Fruit fly (Drosophila melanogaster) whole organism, pupa: ENCODE results near the gene CG32409.

Experiments used
- CG10348 ChIP-seq: fragments of 200-800 bp; sonication (Bioruptor generic); IDR thresholded peaks from 2 replicates; pipeline ENCODE4 v1.3.6; 2022; ENCODE audit warnings: missing biosample characterization, missing genetic modification characterization
- CG12605 ChIP-seq: fragments of 200-800 bp; sonication (Bioruptor generic); IDR thresholded peaks from 2 replicates; pipeline ENCODE4 v1.3.6; 2022; ENCODE audit warnings: missing biosample characterization, missing genetic modification characterization
- CG13204 ChIP-seq: fragments of 200-800 bp; sonication (Bioruptor generic); optimal IDR thresholded peaks from 2 replicates; lab custom pipeline; 2018; ENCODE audit warnings: missing biosample characterization, mild to moderate bottlenecking, missing genetic modification characterization, moderate library complexity
- CG14655 ChIP-seq: fragments of 200-800 bp; sonication (Bioruptor generic); optimal IDR thresholded peaks from 3 replicates; lab custom pipeline; 2017; ENCODE audit warnings: mild to moderate bottlenecking, missing biosample characterization, missing genetic modification reagents, missing genetic modification characterization
- CG15710 ChIP-seq: fragments of 200-800 bp; sonication (Bioruptor generic); optimal IDR thresholded peaks from 2 replicates; lab custom pipeline; 2018; ENCODE audit warnings: missing biosample characterization, mild to moderate bottlenecking, missing genetic modification characterization, moderate library complexity
- CG17806 ChIP-seq: fragments of 200-800 bp; sonication (Bioruptor generic); optimal IDR thresholded peaks from 2 replicates; lab custom pipeline; 2018; ENCODE audit warnings: missing biosample characterization, mild to moderate bottlenecking, missing genetic modification characterization, moderate library complexity
- CG32121 ChIP-seq: fragments of 200-800 bp; sonication (Bioruptor generic); IDR thresholded peaks from 2 replicates; pipeline ENCODE4 v1.3.6; 2022; ENCODE audit warnings: missing biosample characterization, missing genetic modification characterization
- CG34367 ChIP-seq: fragments of 200-800 bp; sonication (Bioruptor generic); optimal IDR thresholded peaks from 2 replicates; lab custom pipeline; 2018; ENCODE audit warnings: missing biosample characterization, mild to moderate bottlenecking, missing genetic modification characterization
- CG4496 ChIP-seq: fragments of 200-800 bp; sonication (Bioruptor generic); IDR thresholded peaks from 3 replicates; pipeline ENCODE4 v1.3.6; 2022; ENCODE audit warnings: missing biosample characterization, missing genetic modification characterization
- CG8159 ChIP-seq: fragments of 200-800 bp; sonication (Bioruptor generic); optimal IDR thresholded peaks from 3 replicates; lab custom pipeline; 2018; ENCODE audit warnings: missing biosample characterization, mild to moderate bottlenecking, missing genetic modification characterization, moderate library complexity
- CG8301 ChIP-seq: fragments of 200-800 bp; sonication (Bioruptor generic); optimal IDR thresholded peaks from 2 replicates; lab custom pipeline; 2018; ENCODE audit warnings: missing biosample characterization, mild to moderate bottlenecking, missing genetic modification characterization
- CG9948 ChIP-seq: fragments of 200-800 bp; sonication (Bioruptor generic); optimal IDR thresholded peaks from 2 replicates; lab custom pipeline; 2018; ENCODE audit warnings: missing biosample characterization, mild to moderate bottlenecking, missing genetic modification characterization, moderate library complexity
- D1 ChIP-seq: fragments of 200-800 bp; sonication (Bioruptor generic); optimal IDR thresholded peaks from 2 replicates; lab custom pipeline; 2018; ENCODE audit warnings: missing biosample characterization, mild to moderate bottlenecking, missing genetic modification characterization, moderate library complexity
- EcR ChIP-seq: fragments of 200-800 bp; sonication (Bioruptor generic); optimal IDR thresholded peaks from 3 replicates; lab custom pipeline; 2019; ENCODE audit warnings: missing biosample characterization, missing genetic modification characterization, mild to moderate bottlenecking, moderate library complexity, missing genetic modification reagents
- Ets98B ChIP-seq: fragments of 200-800 bp; sonication (Bioruptor generic); IDR thresholded peaks from 2 replicates; pipeline ENCODE4 v1.3.6; 2022; ENCODE audit warnings: missing biosample characterization, missing genetic modification characterization
- Pif1A ChIP-seq: fragments of 200-800 bp; sonication (Bioruptor generic); optimal IDR thresholded peaks from 3 replicates; lab custom pipeline; 2016; ENCODE audit warnings: missing biosample characterization, missing genetic modification characterization
- Pif1B ChIP-seq: fragments of 200-800 bp; sonication (Bioruptor generic); optimal IDR thresholded peaks from 3 replicates; lab custom pipeline; 2016; ENCODE audit warnings: missing biosample characterization, missing genetic modification characterization
- Snoo ChIP-seq: fragments of 200-800 bp; sonication (Bioruptor generic); optimal IDR thresholded peaks from 3 replicates; lab custom pipeline; 2017; ENCODE audit warnings: missing biosample characterization, mild to moderate bottlenecking, missing genetic modification characterization, inconsistent platforms
- fd96Ca ChIP-seq: fragments of 200-800 bp; sonication (Bioruptor generic); IDR thresholded peaks from 3 replicates; pipeline ENCODE4 v1.3.6; 2022; ENCODE audit warnings: missing biosample characterization, missing genetic modification characterization
- gl ChIP-seq: fragments of 200-800 bp; sonication (Bioruptor generic); optimal IDR thresholded peaks from 2 replicates; lab custom pipeline; 2018; ENCODE audit warnings: missing biosample characterization, mild to moderate bottlenecking, missing genetic modification characterization
- rn ChIP-seq: fragments of 200-800 bp; sonication (Bioruptor generic); IDR thresholded peaks from 2 replicates; pipeline ENCODE4 v1.3.6; 2022; ENCODE audit warnings: missing biosample characterization, missing genetic modification characterization

The CG32409 gene

DNA sequence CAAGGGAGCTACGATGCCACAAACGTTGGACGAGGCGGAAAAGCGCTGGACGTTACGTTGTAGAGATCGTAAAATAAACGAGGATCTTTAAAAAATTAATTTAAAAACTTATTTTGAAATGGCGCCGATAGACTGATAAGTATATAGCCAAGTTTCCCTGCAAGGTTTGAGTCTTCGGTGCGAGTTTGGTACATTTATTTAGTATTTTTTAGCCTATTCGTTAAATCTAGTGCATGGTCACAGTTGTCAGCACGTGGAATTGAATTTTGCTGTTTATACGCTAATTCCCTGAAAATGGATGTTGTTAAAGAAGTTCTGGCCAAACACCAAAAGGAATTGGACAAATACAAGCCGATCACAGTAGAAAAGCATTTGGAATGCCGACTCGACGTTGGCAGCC is at the start of gene CG32409:
Gene CG32409, plus strand, starts transcription at position 224 of the 400 bp plus-strand sequence.
- TF ChIP-seq CG8301 (tag; lab: Kevin White, UChicago) (no peak), EcR (GFP tag; lab: Kevin White, UChicago) (no peak), Ets98B (GFP tag; lab: Robert Waterston, UW) (no peak), Pif1A (GFP tag; lab: Kevin White, UChicago) (no peak), CG4496 (GFP tag; lab: Robert Waterston, UW) (no peak), CG9948 (tag; lab: Kevin White, UChicago) (no peak), CG15710 (tag; lab: Kevin White, UChicago) (no peak), CG34367 (no peak), D1 (tag; lab: Kevin White, UChicago) (no peak)

DNA sequence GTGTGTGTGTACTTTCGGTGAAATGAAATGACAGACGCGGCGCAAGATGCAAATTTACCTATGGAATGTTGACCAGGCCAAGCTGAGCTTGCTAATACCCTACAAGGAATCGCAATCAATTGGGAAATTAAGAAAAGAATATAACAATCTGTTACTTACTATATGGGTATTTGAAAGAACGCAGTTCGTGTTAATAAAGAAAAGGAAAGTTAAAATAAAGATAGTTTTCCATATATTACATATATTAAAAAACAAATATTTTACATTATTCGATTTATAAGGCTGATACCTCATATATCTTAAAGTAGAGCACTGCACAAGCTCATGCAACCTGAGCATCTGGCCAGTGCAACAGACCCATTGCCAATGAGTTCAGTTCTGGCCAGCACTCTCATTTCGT is 47.7 kb upstream of the CG32409 start:
- TF ChIP-seq CG14655 (GFP tag; lab: Kevin White, UChicago) = peak; percentile 10
- peak; percentile 48 for TF ChIP-seq Snoo
- TF ChIP-seq CG12605 (GFP tag; lab: Robert Waterston, UW) = no peak
- TF ChIP-seq gl (tag; lab: Kevin White, UChicago) = no peak
- no peak for TF ChIP-seq CG4496 (GFP tag; lab: Robert Waterston, UW)
- TF ChIP-seq CG17806 (tag; lab: Kevin White, UChicago) = peak; percentile 43
- TF ChIP-seq CG9948 (tag; lab: Kevin White, UChicago) = peak; percentile 51
- no peak for TF ChIP-seq Ets98B (GFP tag; lab: Robert Waterston, UW)
- TF ChIP-seq Pif1B (GFP tag; lab: Kevin White, UChicago) = no peak
- peak; percentile 70 for TF ChIP-seq CG8159 (tag; lab: Kevin White, UChicago)
- peak; percentile 6 for TF ChIP-seq Pif1A (GFP tag; lab: Kevin White, UChicago)
- no peak for TF ChIP-seq rn (GFP tag; lab: Robert Waterston, UW)
- TF ChIP-seq fd96Ca (GFP tag; lab: Robert Waterston, UW) = no peak
- no peak for TF ChIP-seq CG10348
- TF ChIP-seq CG8301 (tag; lab: Kevin White, UChicago) = no peak
- TF ChIP-seq CG32121 (GFP tag; lab: Robert Waterston, UW) = no peak
- TF ChIP-seq CG13204 (GFP tag; lab: Kevin White, UChicago) = no peak
- no peak for TF ChIP-seq D1 (tag; lab: Kevin White, UChicago)
- TF ChIP-seq CG34367 = peak; percentile 23
- TF ChIP-seq EcR (GFP tag; lab: Kevin White, UChicago) = no peak
- peak; percentile 69 for TF ChIP-seq CG15710 (tag; lab: Kevin White, UChicago)

DNA sequence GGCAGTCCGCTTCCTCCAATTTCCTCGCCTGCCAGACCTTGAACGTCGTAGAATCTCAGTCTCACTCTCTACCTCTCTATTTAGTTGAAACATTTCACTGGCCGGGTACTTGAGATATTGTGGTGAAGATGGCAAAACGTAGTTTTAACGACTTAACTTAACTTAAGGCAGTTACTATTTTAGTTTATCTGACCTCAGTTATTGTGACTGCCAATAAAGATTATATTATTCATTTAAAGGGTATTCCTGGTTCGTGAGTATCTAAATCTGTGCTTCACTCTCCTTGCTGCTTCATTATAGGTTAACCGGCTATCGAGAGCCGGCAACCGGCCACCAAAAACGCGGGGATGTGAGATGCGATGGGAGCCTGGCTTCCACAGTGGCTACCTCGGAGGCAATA is 44.2 kb upstream of the CG32409 start:
- TF ChIP-seq CG8301 (tag; lab: Kevin White, UChicago) (peak; percentile 46), CG15710 (tag; lab: Kevin White, UChicago) (no peak), Pif1B (GFP tag; lab: Kevin White, UChicago) (no peak), CG32121 (GFP tag; lab: Robert Waterston, UW) (no peak), EcR (GFP tag; lab: Kevin White, UChicago) (no peak), D1 (tag; lab: Kevin White, UChicago) (no peak), rn (GFP tag; lab: Robert Waterston, UW) (no peak), Pif1A (GFP tag; lab: Kevin White, UChicago) (no peak), CG17806 (tag; lab: Kevin White, UChicago) (no peak), CG34367 (no peak), CG14655 (GFP tag; lab: Kevin White, UChicago) (peak; percentile 63), CG10348 (no peak), CG13204 (GFP tag; lab: Kevin White, UChicago) (no peak), fd96Ca (GFP tag; lab: Robert Waterston, UW) (no peak; the same call in 2 of the 3 replicates), Snoo (no peak)
- TF ChIP-seq, all 21 proteins: peak for 2

- no peak for TF ChIP-seq rn (GFP tag; lab: Robert Waterston, UW)
- no peak for TF ChIP-seq CG15710 (tag; lab: Kevin White, UChicago)
- TF ChIP-seq D1 (tag; lab: Kevin White, UChicago) = no peak
- TF ChIP-seq CG34367 = no peak
- no peak for TF ChIP-seq CG13204 (GFP tag; lab: Kevin White, UChicago)
- TF ChIP-seq gl (tag; lab: Kevin White, UChicago) = no peak
- TF ChIP-seq CG14655 (GFP tag; lab: Kevin White, UChicago) = no peak
- no peak for TF ChIP-seq CG12605 (GFP tag; lab: Robert Waterston, UW)
- no peak for TF ChIP-seq Pif1A (GFP tag; lab: Kevin White, UChicago)
- no peak for TF ChIP-seq Snoo
- no peak for TF ChIP-seq CG8159 (tag; lab: Kevin White, UChicago)
- no peak for TF ChIP-seq CG8301 (tag; lab: Kevin White, UChicago)
- no peak for TF ChIP-seq fd96Ca (GFP tag; lab: Robert Waterston, UW)
- no peak for TF ChIP-seq CG10348
- TF ChIP-seq Ets98B (GFP tag; lab: Robert Waterston, UW) = no peak
- TF ChIP-seq CG4496 (GFP tag; lab: Robert Waterston, UW) = no peak
- no peak for TF ChIP-seq CG32121 (GFP tag; lab: Robert Waterston, UW)
- no peak for TF ChIP-seq EcR (GFP tag; lab: Kevin White, UChicago)
- no peak for TF ChIP-seq Pif1B (GFP tag; lab: Kevin White, UChicago)
- no peak for TF ChIP-seq CG9948 (tag; lab: Kevin White, UChicago)
Observed at dm6 chr3L:5856081-5856826, 43.1 kb upstream of the CG32409 start.

DNA sequence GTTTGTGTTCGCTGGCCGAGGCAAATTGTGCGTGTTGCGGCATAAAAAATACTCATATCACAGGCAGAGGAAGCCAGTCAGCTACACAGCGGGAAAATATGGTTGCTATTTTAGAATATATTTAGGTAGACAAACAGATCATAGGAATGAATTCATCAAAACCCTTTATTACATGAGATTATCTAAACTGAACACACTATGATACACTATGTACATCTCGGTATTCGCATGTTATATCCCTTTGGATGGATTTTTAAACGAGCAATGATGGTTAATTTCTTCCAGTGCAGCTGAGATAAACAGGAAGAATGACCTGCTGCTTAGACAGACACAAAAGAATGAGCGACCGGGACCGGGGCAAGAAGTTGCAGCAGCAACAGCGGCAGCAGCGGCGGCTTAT is 42.4 kb upstream of the CG32409 start:
- TF ChIP-seq CG34367 (peak; percentile 38), EcR (GFP tag; lab: Kevin White, UChicago) (no peak), fd96Ca (GFP tag; lab: Robert Waterston, UW) (no peak), CG17806 (tag; lab: Kevin White, UChicago) (peak; percentile 56), CG13204 (GFP tag; lab: Kevin White, UChicago) (no peak), CG9948 (tag; lab: Kevin White, UChicago) (peak; percentile 61), CG10348 (no peak), CG8159 (tag; lab: Kevin White, UChicago) (peak; percentile 64), Pif1A (GFP tag; lab: Kevin White, UChicago) (peak; percentile 15), CG4496 (GFP tag; lab: Robert Waterston, UW) (no peak), CG14655 (GFP tag; lab: Kevin White, UChicago) (peak; percentile 37), Ets98B (GFP tag; lab: Robert Waterston, UW) (no peak), CG12605 (GFP tag; lab: Robert Waterston, UW) (no peak), CG8301 (tag; lab: Kevin White, UChicago) (peak; percentile 7), CG15710 (tag; lab: Kevin White, UChicago) (peak; percentile 42)
